Fruit fly (Drosophila melanogaster) whole organism, embryonic: ENCODE results near the gene CG7094.
A peak's percentile ranks its signal among the peaks of the same experiment; 100 is the strongest.

ENCODE experiments used
- Atf-2 ChIP-seq: fragments of 200-800 bp; sonication (Bioruptor generic); optimal IDR thresholded peaks from 2 replicates; lab custom pipeline; 2016; ENCODE audit warnings: missing biosample characterization, missing genetic modification characterization
- CG11085 ChIP-seq: fragments of 200-800 bp; sonication (Bioruptor generic); IDR thresholded peaks from 2 replicates; pipeline ENCODE4 v1.3.6; 2022; ENCODE audit warnings: missing biosample characterization, missing genetic modification characterization
- CG11560 ChIP-seq: fragments of 200-800 bp; sonication (Bioruptor generic); IDR thresholded peaks from 3 replicates; pipeline ENCODE4 v1.3.6; 2022; ENCODE audit warnings: missing biosample characterization, missing genetic modification characterization
- CG14050 ChIP-seq: fragments of 200-800 bp; sonication (Bioruptor generic); IDR thresholded peaks from 3 replicates; pipeline ENCODE4 v1.3.6; 2022; ENCODE audit warnings: missing biosample characterization, missing genetic modification characterization
- CG1832 ChIP-seq: fragments of 200-800 bp; sonication (Bioruptor generic); optimal IDR thresholded peaks from 2 replicates; lab custom pipeline; 2017; ENCODE audit warnings: missing biosample characterization, mild to moderate bottlenecking, missing genetic modification characterization, inconsistent platforms
- CG18476 ChIP-seq: fragments of 200-800 bp; sonication (Bioruptor generic); optimal IDR thresholded peaks from 2 replicates; lab custom pipeline; 2016; ENCODE audit warnings: missing biosample characterization, mild to moderate bottlenecking, missing genetic modification characterization
- CG3163 ChIP-seq: fragments of 200-800 bp; sonication (Bioruptor generic); optimal IDR thresholded peaks from 3 replicates; lab custom pipeline; 2016; ENCODE audit warnings: missing biosample characterization, missing genetic modification characterization
- CG32532 ChIP-seq: fragments of 200-800 bp; sonication (Bioruptor generic); IDR thresholded peaks from 2 replicates; pipeline ENCODE4 v1.3.6; 2022; ENCODE audit warnings: missing biosample characterization, missing genetic modification characterization
- CG3838 ChIP-seq: fragments of 200-800 bp; sonication (Bioruptor generic); optimal IDR thresholded peaks from 3 replicates; lab custom pipeline; 2016; ENCODE audit warnings: missing biosample characterization, missing genetic modification characterization
- CG4328 ChIP-seq: fragments of 200-800 bp; sonication (Bioruptor generic); optimal IDR thresholded peaks from 3 replicates; lab custom pipeline; 2017; ENCODE audit warnings: missing biosample characterization, missing genetic modification reagents, missing genetic modification characterization
- CG4424 ChIP-seq: fragments of 200-800 bp; sonication (Bioruptor generic); optimal IDR thresholded peaks from 3 replicates; lab custom pipeline; 2016; ENCODE audit warnings: missing biosample characterization, missing genetic modification characterization
- CG4707 ChIP-seq: fragments of 200-800 bp; sonication (Bioruptor generic); optimal IDR thresholded peaks from 2 replicates; lab custom pipeline; 2018; ENCODE audit warnings: missing biosample characterization, mild to moderate bottlenecking, missing genetic modification characterization, moderate library complexity
- CG4854 ChIP-seq: fragments of 200-800 bp; sonication (Bioruptor generic); optimal IDR thresholded peaks from 2 replicates; lab custom pipeline; 2016; ENCODE audit warnings: missing biosample characterization, missing genetic modification characterization, inconsistent platforms
- CG7745 ChIP-seq: fragments of 200-800 bp; sonication (Bioruptor generic); optimal IDR thresholded peaks from 2 replicates; lab custom pipeline; 2018; ENCODE audit warnings: missing biosample characterization, mild to moderate bottlenecking, missing genetic modification characterization, moderate library complexity
- CG7963 ChIP-seq: fragments of 200-800 bp; sonication (Bioruptor generic); IDR thresholded peaks from 3 replicates; pipeline ENCODE4 v1.3.6; 2022; ENCODE audit warnings: missing biosample characterization, missing genetic modification characterization; ENCODE audit not compliant: partially characterized antibody
- CG8478 ChIP-seq: fragments of >200 bp; optimal IDR thresholded peaks from 2 replicates; lab custom pipeline; 2018
- CG9797 ChIP-seq: fragments of 200-800 bp; sonication (Bioruptor generic); optimal IDR thresholded peaks from 3 replicates; lab custom pipeline; 2018; ENCODE audit warnings: missing biosample characterization, mild to moderate bottlenecking, missing genetic modification characterization
- ERR ChIP-seq: fragments of 200-800 bp; sonication (Bioruptor generic); optimal IDR thresholded peaks from 2 replicates; lab custom pipeline; 2016; ENCODE audit warnings: missing biosample characterization, missing genetic modification characterization
- Elba2 ChIP-seq: fragments of 200-800 bp; sonication (Bioruptor generic); optimal IDR thresholded peaks from 3 replicates; lab custom pipeline; 2016; ENCODE audit warnings: missing biosample characterization, missing genetic modification characterization
- H2.0 ChIP-seq: fragments of 200-800 bp; sonication (Bioruptor generic); IDR thresholded peaks from 2 replicates; pipeline ENCODE4 v1.3.6; 2022; ENCODE audit warnings: missing biosample characterization, missing genetic modification characterization
- HLH3B ChIP-seq: fragments of 200-800 bp; sonication (Bioruptor generic); IDR thresholded peaks from 2 replicates; pipeline ENCODE4 v1.3.6; 2022; ENCODE audit warnings: missing biosample characterization, missing genetic modification characterization
- Hey ChIP-seq: fragments of 200-800 bp; sonication (Bioruptor generic); optimal IDR thresholded peaks from 3 replicates; lab custom pipeline; 2018; ENCODE audit warnings: missing biosample characterization, mild to moderate bottlenecking, missing genetic modification characterization
- Hr51 ChIP-seq, 2 experiments: fragments of 200-800 bp; sonication (Bioruptor generic); optimal IDR thresholded peaks; 2 replicates in 1 of 2; 3 replicates in 1 of 2; lab custom pipeline; 2016 to 2018; ENCODE audit warnings: missing biosample characterization in 2 of 2, missing genetic modification characterization in 2 of 2, mild to moderate bottlenecking in 1 of 2, moderate library complexity in 1 of 2
- Meics ChIP-seq: fragments of 200-800 bp; sonication (Bioruptor generic); optimal IDR thresholded peaks from 2 replicates; lab custom pipeline; 2017; ENCODE audit warnings: missing biosample characterization, mild to moderate bottlenecking, missing genetic modification characterization
- NK7.1 ChIP-seq: fragments of 200-800 bp; sonication (Bioruptor generic); optimal IDR thresholded peaks from 3 replicates; lab custom pipeline; 2016; ENCODE audit warnings: missing biosample characterization, missing genetic modification characterization
- Nf-YA ChIP-seq: fragments of 200-800 bp; sonication (Bioruptor generic); IDR thresholded peaks from 2 replicates; pipeline ENCODE4 v1.3.6; 2022; ENCODE audit warnings: missing biosample characterization, missing genetic modification characterization
- NfI ChIP-seq: fragments of 200-800 bp; sonication (Bioruptor generic); optimal IDR thresholded peaks from 3 replicates; lab custom pipeline; 2018; ENCODE audit warnings: missing biosample characterization, mild to moderate bottlenecking, missing genetic modification characterization, moderate library complexity
- Pdp1 ChIP-seq, 2 experiments: fragments of 200-800 bp; sonication (Bioruptor generic); optimal IDR thresholded peaks; 3 replicates each; lab custom pipeline; 2016; ENCODE audit warnings: missing biosample characterization in 2 of 2, missing genetic modification characterization in 2 of 2, mild to moderate bottlenecking in 1 of 2, moderate library complexity in 1 of 2
- Rfx ChIP-seq: fragments of 200-800 bp; sonication (Bioruptor generic); IDR thresholded peaks from 2 replicates; pipeline ENCODE4 v1.3.6; 2022; ENCODE audit warnings: missing biosample characterization, missing genetic modification characterization
- Sin3A ChIP-seq: fragments of >200 bp; optimal IDR thresholded peaks from 2 replicates; lab custom pipeline; 2018
- Six4 ChIP-seq: fragments of 200-800 bp; sonication (Bioruptor generic); optimal IDR thresholded peaks from 2 replicates; lab custom pipeline; 2016; ENCODE audit warnings: missing biosample characterization, missing genetic modification characterization
- ap ChIP-seq: fragments of 200-800 bp; sonication (Bioruptor generic); IDR thresholded peaks from 2 replicates; pipeline ENCODE4 v1.3.6; 2022; ENCODE audit warnings: missing biosample characterization, missing genetic modification characterization
- bigmax ChIP-seq: fragments of 200-800 bp; sonication (Bioruptor generic); optimal IDR thresholded peaks from 2 replicates; lab custom pipeline; 2018; ENCODE audit warnings: missing biosample characterization, mild to moderate bottlenecking, missing genetic modification characterization
- bsh ChIP-seq, 2 experiments: fragments of 200-800 bp; sonication (Bioruptor generic); optimal IDR thresholded peaks; 2 replicates each; lab custom pipeline; 2017 to 2018; ENCODE audit warnings: mild to moderate bottlenecking in 2 of 2, missing biosample characterization in 2 of 2, missing genetic modification characterization in 2 of 2, moderate library complexity in 1 of 2
- cato ChIP-seq: fragments of 200-800 bp; sonication (Bioruptor generic); optimal IDR thresholded peaks from 2 replicates; lab custom pipeline; 2016; ENCODE audit warnings: missing biosample characterization, missing genetic modification characterization, borderline replicate concordance
- danr ChIP-seq: fragments of 200-800 bp; sonication (Bioruptor generic); IDR thresholded peaks from 2 replicates; pipeline ENCODE4 v1.3.6; 2022; ENCODE audit warnings: missing biosample characterization, missing genetic modification characterization
- dati ChIP-seq: fragments of 200-800 bp; sonication (Bioruptor generic); IDR thresholded peaks from 2 replicates; pipeline ENCODE4 v1.3.6; 2022; ENCODE audit warnings: missing biosample characterization, missing genetic modification characterization
- dmrt11E ChIP-seq: fragments of 200-800 bp; sonication (Bioruptor generic); optimal IDR thresholded peaks from 3 replicates; lab custom pipeline; 2018; ENCODE audit warnings: missing biosample characterization, mild to moderate bottlenecking, missing genetic modification characterization, moderate library complexity
- fu2 ChIP-seq: fragments of 200-800 bp; sonication (Bioruptor generic); optimal IDR thresholded peaks from 2 replicates; lab custom pipeline; 2016; ENCODE audit warnings: missing biosample characterization, missing genetic modification characterization
- jing ChIP-seq: fragments of 200-800 bp; sonication (Bioruptor generic); optimal IDR thresholded peaks from 2 replicates; lab custom pipeline; 2018; ENCODE audit warnings: missing biosample characterization, mild to moderate bottlenecking, missing genetic modification characterization
- knrl ChIP-seq: fragments of 200-800 bp; sonication (Bioruptor generic); IDR thresholded peaks from 3 replicates; pipeline ENCODE4 v1.3.6; 2022; ENCODE audit warnings: missing biosample characterization, missing genetic modification characterization; ENCODE audit not compliant: partially characterized antibody
- lab ChIP-seq: fragments of 200-800 bp; sonication (Bioruptor generic); optimal IDR thresholded peaks from 3 replicates; lab custom pipeline; 2017; ENCODE audit warnings: missing biosample characterization, missing genetic modification characterization, mild to moderate bottlenecking, moderate library complexity, missing genetic modification reagents
- lilli ChIP-seq: fragments of 200-800 bp; sonication (Bioruptor generic); optimal IDR thresholded peaks from 3 replicates; lab custom pipeline; 2016; ENCODE audit warnings: missing biosample characterization, missing genetic modification characterization
- nau ChIP-seq: fragments of 200-800 bp; sonication (Bioruptor generic); optimal IDR thresholded peaks from 3 replicates; lab custom pipeline; 2017; ENCODE audit warnings: missing biosample characterization, mild to moderate bottlenecking, missing genetic modification characterization, missing genetic modification reagents
- pfk ChIP-seq: fragments of 200-800 bp; sonication (Bioruptor generic); optimal IDR thresholded peaks from 2 replicates; lab custom pipeline; 2018; ENCODE audit warnings: missing biosample characterization, mild to moderate bottlenecking, missing genetic modification characterization, moderate library complexity
- pnt ChIP-seq: fragments of 200-800 bp; sonication (Bioruptor generic); optimal IDR thresholded peaks from 3 replicates; lab custom pipeline; 2016; ENCODE audit warnings: missing biosample characterization, missing genetic modification characterization
- run ChIP-seq: fragments of 200-800 bp; sonication (Bioruptor generic); optimal IDR thresholded peaks from 3 replicates; lab custom pipeline; 2018; ENCODE audit warnings: missing biosample characterization, mild to moderate bottlenecking, missing genetic modification characterization
- sd ChIP-seq: fragments of 200-800 bp; sonication (Bioruptor generic); optimal IDR thresholded peaks from 3 replicates; lab custom pipeline; 2018; ENCODE audit warnings: missing biosample characterization, mild to moderate bottlenecking, missing genetic modification characterization, moderate library complexity
- sens-2 ChIP-seq: fragments of 200-800 bp; sonication (Bioruptor generic); IDR thresholded peaks from 2 replicates; pipeline ENCODE4 v1.3.6; 2022; ENCODE audit warnings: missing biosample characterization, missing genetic modification characterization
- sr ChIP-seq: fragments of 200-800 bp; sonication (Bioruptor generic); IDR thresholded peaks from 3 replicates; pipeline ENCODE4 v1.3.6; 2022; ENCODE audit warnings: missing biosample characterization, missing genetic modification characterization
- toy ChIP-seq: fragments of 200-800 bp; sonication (Bioruptor generic); IDR thresholded peaks from 2 replicates; pipeline ENCODE4 v1.3.6; 2022; ENCODE audit warnings: missing biosample characterization, missing genetic modification characterization
- wek ChIP-seq: fragments of 200-800 bp; sonication (Bioruptor generic); optimal IDR thresholded peaks from 3 replicates; lab custom pipeline; 2018; ENCODE audit warnings: missing biosample characterization, mild to moderate bottlenecking, missing genetic modification characterization, moderate library complexity

The CG7094 gene

DNA sequence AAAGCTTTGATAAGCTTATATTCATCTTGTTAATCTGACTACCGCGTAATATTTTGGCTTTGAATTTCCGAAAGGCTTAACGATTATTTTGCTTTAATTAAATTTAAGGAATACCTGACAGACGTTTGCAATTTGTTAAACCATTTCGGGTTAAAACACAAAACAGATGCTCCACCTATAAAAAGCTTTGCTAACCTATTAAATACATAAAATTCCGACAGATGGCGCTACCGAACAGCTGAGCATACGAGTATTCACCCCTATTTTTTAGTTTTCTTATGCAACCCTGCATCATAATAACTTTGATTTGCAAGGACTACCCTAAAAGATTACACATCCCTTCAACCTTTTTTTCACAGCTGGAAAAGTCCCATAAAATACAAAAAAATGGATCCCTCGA, 34.3 kb upstream of the CG7094 start (continued):
- peak in 1 of 2 experiments; percentile 46 for TF ChIP-seq Hr51 (GFP tag; optimal IDR thresholded peaks at IDR 0.05; lab: Kevin White, UChicago)
- TF ChIP-seq pfk (GFP tag; lab: Kevin White, UChicago) = no peak
- TF ChIP-seq CG11560 (tag; lab: Robert Waterston, UW) = no peak
- TF ChIP-seq dmrt11E (tag; lab: Kevin White, UChicago) = peak; percentile 5
- TF ChIP-seq CG9797 (GFP tag; lab: Kevin White, UChicago) = no peak
- TF ChIP-seq Meics = no peak
- no peak for TF ChIP-seq NK7.1 (GFP tag; lab: Kevin White, UChicago)
- TF ChIP-seq CG1832 (GFP tag; lab: Kevin White, UChicago) = no peak
- no peak for TF ChIP-seq ap (GFP tag; lab: Robert Waterston, UW)
- peak; percentile 55; the same call in 1 of the 2 replicates for TF ChIP-seq Rfx (GFP tag; lab: Robert Waterston, UW)
- no peak for TF ChIP-seq Atf-2
- peak; percentile 16 for TF ChIP-seq lab (GFP tag; lab: Kevin White, UChicago)
- TF ChIP-seq cato = no peak
- no peak for TF ChIP-seq CG18476 (GFP tag; lab: Kevin White, UChicago)
- TF ChIP-seq nau (GFP tag; lab: Kevin White, UChicago) = no peak
- TF ChIP-seq wek (GFP tag; lab: Kevin White, UChicago) = no peak
- no peak for TF ChIP-seq Sin3A (lab: Kevin White, UChicago)
- no peak for TF ChIP-seq CG3163 (GFP tag; lab: Kevin White, UChicago)
- no peak for TF ChIP-seq sr
- no peak for TF ChIP-seq Elba2 (GFP tag; lab: Kevin White, UChicago)
- TF ChIP-seq CG14050 (GFP tag; lab: Robert Waterston, UW) = no peak
- no peak for TF ChIP-seq HLH3B (GFP tag; lab: Robert Waterston, UW)
- TF ChIP-seq lilli = no peak
- no peak for TF ChIP-seq CG4854 (GFP tag; lab: Kevin White, UChicago)
- no peak for TF ChIP-seq CG4328 (GFP tag; lab: Kevin White, UChicago)
- TF ChIP-seq sd = no peak
- TF ChIP-seq Nf-YA (GFP tag; lab: Robert Waterston, UW) = no peak
- TF ChIP-seq NfI (GFP tag; lab: Kevin White, UChicago) = peak; percentile 33
- TF ChIP-seq knrl = no peak
- no peak; the same call in 1 of the 2 replicates for TF ChIP-seq CG32532
- TF ChIP-seq CG3838 (GFP tag; lab: Kevin White, UChicago) = no peak
- no peak for TF ChIP-seq CG7963 (GFP tag; lab: Robert Waterston, UW)
- no peak for TF ChIP-seq danr (GFP tag; lab: Robert Waterston, UW)
- TF ChIP-seq bsh (GFP tag; optimal IDR thresholded peaks at IDR 0.05; lab: Kevin White, UChicago) = no peak
- no peak for TF ChIP-seq Hey (tag; lab: Kevin White, UChicago)
- TF ChIP-seq CG8478 (lab: Kevin White, UChicago) = no peak
- TF ChIP-seq pnt (GFP tag; lab: Kevin White, UChicago) = no peak
- peak; percentile 3 for TF ChIP-seq CG4424 (GFP tag; lab: Kevin White, UChicago)
- TF ChIP-seq jing (GFP tag; lab: Kevin White, UChicago) = no peak
- TF ChIP-seq dati = no peak
- no peak for TF ChIP-seq Six4 (GFP tag; lab: Kevin White, UChicago)
- TF ChIP-seq CG11085 (GFP tag; lab: Robert Waterston, UW) = no peak
- no peak for TF ChIP-seq toy
- no peak for TF ChIP-seq ERR
- TF ChIP-seq sens-2 (GFP tag; lab: Robert Waterston, UW) = no peak
- TF ChIP-seq fu2 (GFP tag; lab: Kevin White, UChicago) = no peak
- TF ChIP-seq run (tag; lab: Kevin White, UChicago) = no peak
- TF ChIP-seq H2.0 = no peak
- no peak for TF ChIP-seq CG4707 (GFP tag; lab: Kevin White, UChicago)
- no peak for TF ChIP-seq CG7745 (tag; lab: Kevin White, UChicago)
- TF ChIP-seq bigmax (GFP tag; lab: Kevin White, UChicago) = no peak
- TF ChIP-seq Pdp1 (GFP tag; optimal IDR thresholded peaks at IDR 0.05; lab: Kevin White, UChicago) = peak in 1 of 2 experiments; percentile 42
